Fruit fly (Drosophila melanogaster): ENCODE data around the gene Mettl3.

dm6 chr3R:24027222-24027621 lies 4.7 kb upstream of the Mettl3 start:
- TF ChIP-seq ovo (GFP tag; optimal IDR thresholded peaks at IDR 0.05): no peak
- no peak for TF ChIP-seq bab1 (GFP tag; optimal IDR thresholded peaks at IDR 0.05)
- TF ChIP-seq CG1620 (GFP tag; optimal IDR thresholded peaks at IDR 0.05): no peak
- no peak for TF ChIP-seq CG7045 (GFP tag; optimal IDR thresholded peaks at IDR 0.05)
- TF ChIP-seq CG33017 (tag; optimal IDR thresholded peaks at IDR 0.05): no peak
